Worm (Caenorhabditis elegans) whole organism, L4 larva: Measurements from ENCODE around the gene sas-5.

Experiments
- F26F4.8 ChIP-seq: fragments of 200-800 bp; sonication (Bioruptor generic); conservative IDR thresholded peaks from 2 replicates; pipeline ENCODE4 v1.3.6; 2022; ENCODE audit warnings: missing genetic modification characterization, missing compliant biosample characterization
- F37D6.2 ChIP-seq: sonication (generic microtip); optimal IDR thresholded peaks from 2 replicates; lab custom pipeline; 2016; ENCODE audit warnings: mild to moderate bottlenecking, missing genetic modification characterization, missing compliant biosample characterization
- T20F7.1 ChIP-seq: fragments of 200-800 bp; sonication (Bioruptor generic); optimal IDR thresholded peaks from 2 replicates; lab custom pipeline; 2018; ENCODE audit warnings: mild to moderate bottlenecking, missing genetic modification characterization, missing compliant biosample characterization
- Y105C5A.15 ChIP-seq: fragments of 200-800 bp; sonication (Bioruptor generic); IDR thresholded peaks from 2 replicates; pipeline ENCODE4 v1.3.6; 2022; ENCODE audit warnings: missing genetic modification characterization, missing compliant biosample characterization
- Y75B8A.6 ChIP-seq: fragments of 200-800 bp; sonication (Bioruptor generic); IDR thresholded peaks from 2 replicates; pipeline ENCODE4 v1.3.6; 2022; ENCODE audit warnings: missing genetic modification reagents, missing genetic modification characterization, missing compliant biosample characterization
- ZK546.5 ChIP-seq, 2 experiments: sonication (generic microtip); optimal IDR thresholded peaks; 2 replicates each; lab custom pipeline; 2017; ENCODE audit warnings: missing biosample characterization in 2 of 2, missing genetic modification characterization in 2 of 2
- aha-1 ChIP-seq: fragments of 150-350 bp; peaks from one replicate; lab custom pipeline; 2014; ENCODE audit warnings: missing biosample characterization, missing genetic modification characterization
- attf-4 ChIP-seq: sonication (generic microtip); optimal IDR thresholded peaks from 3 replicates; lab custom pipeline; 2017; ENCODE audit warnings: missing biosample characterization, missing genetic modification characterization
- ceh-28 ChIP-seq: fragments of 150-350 bp; optimal IDR thresholded peaks from 2 replicates; lab custom pipeline; 2014; ENCODE audit warnings: missing biosample characterization, missing genetic modification reagents, missing genetic modification characterization
- daf-12 ChIP-seq: fragments of 150-350 bp; optimal IDR thresholded peaks from 2 replicates; lab custom pipeline; 2014; ENCODE audit warnings: missing biosample characterization, missing genetic modification reagents, missing genetic modification characterization
- daf-16 ChIP-seq, 3 experiments: sonication (generic microtip); optimal IDR thresholded peaks; 2 replicates each; lab custom pipeline; 2016 to 2017; ENCODE audit warnings: missing genetic modification characterization in 3 of 3, missing genetic modification reagents in 3 of 3, mild to moderate bottlenecking in 2 of 3, missing compliant biosample characterization in 2 of 3, missing biosample characterization in 1 of 3, moderate library complexity in 1 of 3
- dmd-6 ChIP-seq: fragments of 200-800 bp; sonication (Bioruptor generic); IDR thresholded peaks from 2 replicates; pipeline ENCODE4 v1.3.6; 2022; ENCODE audit warnings: missing genetic modification reagents, missing genetic modification characterization, missing compliant biosample characterization
- dmd-8 ChIP-seq: fragments of 200-800 bp; sonication (Bioruptor generic); IDR thresholded peaks from 2 replicates; pipeline ENCODE4 v1.3.6; 2022; ENCODE audit warnings: missing genetic modification characterization, missing compliant biosample characterization
- dmd-9 ChIP-seq: fragments of 200-800 bp; sonication (Bioruptor generic); IDR thresholded peaks from 2 replicates; pipeline ENCODE4 v1.3.6; 2022; ENCODE audit warnings: missing genetic modification reagents, missing genetic modification characterization, missing compliant biosample characterization
- dpl-1 ChIP-seq: fragments of 150-350 bp; optimal IDR thresholded peaks from 2 replicates; lab custom pipeline; 2014; ENCODE audit warnings: missing biosample characterization, missing genetic modification reagents, missing genetic modification characterization
- dve-1 ChIP-seq: sonication (generic microtip); optimal IDR thresholded peaks from 2 replicates; lab custom pipeline; 2017; ENCODE audit warnings: antibody characterized with exemption, mild to moderate bottlenecking, missing genetic modification characterization, missing compliant biosample characterization; ENCODE audit not compliant: insufficient read depth
- fkh-10 ChIP-seq: fragments of 150-350 bp; optimal IDR thresholded peaks from 2 replicates; lab custom pipeline; 2014; ENCODE audit warnings: missing biosample characterization, missing genetic modification reagents, missing genetic modification characterization
- gei-8 ChIP-seq: fragments of 200-800 bp; sonication (Bioruptor generic); optimal IDR thresholded peaks from 2 replicates; lab custom pipeline; 2018; ENCODE audit warnings: mild to moderate bottlenecking, missing genetic modification characterization, missing compliant biosample characterization
- hlh-11 ChIP-seq: fragments of 200-800 bp; sonication (Bioruptor generic); optimal IDR thresholded peaks from 2 replicates; lab custom pipeline; 2018; ENCODE audit warnings: mild to moderate bottlenecking, missing genetic modification characterization, missing compliant biosample characterization
- hmg-1.1 ChIP-seq: fragments of 200-800 bp; sonication (Bioruptor generic); IDR thresholded peaks from 2 replicates; pipeline ENCODE4 v1.3.6; 2022; ENCODE audit warnings: missing genetic modification reagents, missing genetic modification characterization, missing compliant biosample characterization
- lin-1 ChIP-seq: fragments of 200-800 bp; sonication (Bioruptor generic); IDR thresholded peaks from 2 replicates; pipeline ENCODE4 v1.3.6; 2022; ENCODE audit warnings: missing genetic modification reagents, missing genetic modification characterization, missing compliant biosample characterization
- lin-13 ChIP-seq: fragments of 150-350 bp; optimal IDR thresholded peaks from 2 replicates; lab custom pipeline; 2014; ENCODE audit warnings: missing biosample characterization, missing genetic modification reagents, missing genetic modification characterization
- lin-15B ChIP-seq: fragments of 150-350 bp; sonication (generic microtip); optimal IDR thresholded peaks from 3 replicates; lab custom pipeline; 2014; ENCODE audit warnings: missing biosample characterization, missing genetic modification characterization
- lin-29 ChIP-seq: fragments of 200-800 bp; sonication (Bioruptor generic); IDR thresholded peaks from 2 replicates; pipeline ENCODE4 v1.3.6; 2022; ENCODE audit warnings: missing genetic modification reagents, missing genetic modification characterization, missing compliant biosample characterization
- lin-39 ChIP-seq: fragments of 150-350 bp; optimal IDR thresholded peaks from 2 replicates; lab custom pipeline; 2014; ENCODE audit warnings: missing biosample characterization, missing genetic modification reagents, missing genetic modification characterization
- madf-5 ChIP-seq, 2 experiments: fragments of 200-800 bp; sonication (Bioruptor generic); IDR thresholded peaks; 2 replicates each; pipeline ENCODE4 v1.3.6; 2022; ENCODE audit warnings: missing compliant biosample characterization in 2 of 2, missing genetic modification characterization in 2 of 2
- mdl-1 ChIP-seq, 2 experiments: fragments of 150-350 bp in 1 of 2; sonication (generic microtip) in 1 of 2; optimal IDR thresholded peaks; 2 replicates each; lab custom pipeline; 2014 to 2017; ENCODE audit warnings: missing biosample characterization in 2 of 2, missing genetic modification characterization in 2 of 2
- mdt-29 ChIP-seq: fragments of 200-800 bp; sonication (Bioruptor generic); IDR thresholded peaks from 2 replicates; pipeline ENCODE4 v1.3.6; 2022; ENCODE audit warnings: missing genetic modification reagents, missing genetic modification characterization, missing compliant biosample characterization
- mes-2 ChIP-seq: sonication (generic microtip); optimal IDR thresholded peaks from 2 replicates; lab custom pipeline; 2016; ENCODE audit warnings: missing genotype, mild to moderate bottlenecking, missing genetic modification characterization, missing compliant biosample characterization; ENCODE audit not compliant: poor library complexity, severe bottlenecking
- mxl-2 ChIP-seq: fragments of 200-800 bp; sonication (Bioruptor generic); conservative IDR thresholded peaks from 2 replicates; pipeline ENCODE4 v1.3.6; 2022; ENCODE audit warnings: missing genetic modification reagents, missing genetic modification characterization, missing compliant biosample characterization
- nhr-10 ChIP-seq: fragments of 150-350 bp; optimal IDR thresholded peaks from 2 replicates; lab custom pipeline; 2014; ENCODE audit warnings: missing biosample characterization, missing genetic modification characterization
- nhr-11 ChIP-seq: fragments of 150-350 bp; optimal IDR thresholded peaks from 2 replicates; lab custom pipeline; 2014; ENCODE audit warnings: missing biosample characterization, missing genetic modification characterization
- nhr-111 ChIP-seq: fragments of 200-800 bp; sonication (Bioruptor generic); optimal IDR thresholded peaks from 2 replicates; lab custom pipeline; 2018; ENCODE audit warnings: mild to moderate bottlenecking, missing genetic modification characterization, missing compliant biosample characterization
- nhr-42 ChIP-seq: fragments of 200-800 bp; sonication (Bioruptor generic); IDR thresholded peaks from 2 replicates; pipeline ENCODE4 v1.3.6; 2022; ENCODE audit warnings: missing genetic modification characterization, missing compliant biosample characterization
- nhr-76 ChIP-seq: fragments of 150-350 bp; optimal IDR thresholded peaks from 2 replicates; lab custom pipeline; 2014; ENCODE audit warnings: missing biosample characterization, missing genetic modification characterization
- nhr-77 ChIP-seq: fragments of 150-350 bp; optimal IDR thresholded peaks from 2 replicates; lab custom pipeline; 2014; ENCODE audit warnings: missing biosample characterization, missing genetic modification characterization
- pha-4 ChIP-seq, 2 experiments: fragments of 150-350 bp in 1 of 2; fragments of 200-800 bp in 1 of 2; sonication (Bioruptor generic) in 1 of 2; IDR thresholded peaks in 1 of 2; optimal IDR thresholded peaks in 1 of 2; 2 replicates each; pipeline versions ENCODE4 v1.3.6 to Lab custom; 2014 to 2022; ENCODE audit warnings: missing genetic modification characterization in 2 of 2, missing genetic modification reagents in 2 of 2, missing biosample characterization in 1 of 2, missing compliant biosample characterization in 1 of 2
- pqm-1 ChIP-seq: sonication (generic microtip); optimal IDR thresholded peaks from 2 replicates; lab custom pipeline; 2017; ENCODE audit warnings: missing biosample characterization, missing genetic modification characterization
- saeg-2 ChIP-seq: fragments of 200-800 bp; sonication (Bioruptor generic); IDR thresholded peaks from 2 replicates; pipeline ENCODE4 v1.3.6; 2022; ENCODE audit warnings: missing genetic modification reagents, missing genetic modification characterization, missing compliant biosample characterization
- sdz-12 ChIP-seq: fragments of 200-800 bp; sonication (Bioruptor generic); optimal IDR thresholded peaks from 2 replicates; lab custom pipeline; 2018; ENCODE audit warnings: mild to moderate bottlenecking, missing genetic modification characterization, missing compliant biosample characterization
- skn-1 ChIP-seq: fragments of 150-350 bp; optimal IDR thresholded peaks from 2 replicates; lab custom pipeline; 2014; ENCODE audit warnings: missing biosample characterization, missing genetic modification characterization
- snpc-1.2 ChIP-seq: fragments of 200-800 bp; sonication (Bioruptor generic); IDR thresholded peaks from 2 replicates; pipeline ENCODE4 v1.3.6; 2022; ENCODE audit warnings: missing genetic modification reagents, missing genetic modification characterization, missing compliant biosample characterization
- spr-1 ChIP-seq: sonication (generic microtip); optimal IDR thresholded peaks from 2 replicates; lab custom pipeline; 2016; ENCODE audit warnings: mild to moderate bottlenecking, missing genetic modification characterization, missing compliant biosample characterization
- tra-1 ChIP-seq: fragments of 200-800 bp; sonication (Bioruptor generic); IDR thresholded peaks from 2 replicates; pipeline ENCODE4 v1.3.6; 2022; ENCODE audit warnings: missing genetic modification reagents, missing genetic modification characterization, missing compliant biosample characterization
- unc-130 ChIP-seq: sonication (generic microtip); optimal IDR thresholded peaks from 2 replicates; lab custom pipeline; 2016; ENCODE audit warnings: missing genetic modification reagents, missing genetic modification characterization, missing compliant biosample characterization
- unc-62 ChIP-seq, 3 experiments: fragments of 150-350 bp in 1 of 3; sonication (generic microtip); optimal IDR thresholded peaks in 2 of 3; peaks in 1 of 3; 1 replicate in 1 of 3; 2 replicates in 2 of 3; lab custom pipeline; 2014 to 2017; ENCODE audit warnings: missing biosample characterization in 3 of 3, missing genetic modification characterization in 3 of 3, missing genetic modification reagents in 3 of 3, missing genotype in 1 of 3
- vab-7 ChIP-seq: fragments of 200-800 bp; sonication (Bioruptor generic); IDR thresholded peaks from 2 replicates; pipeline ENCODE4 v1.3.6; 2022; ENCODE audit warnings: missing genetic modification reagents, missing genetic modification characterization, missing compliant biosample characterization
- zfp-2 ChIP-seq: sonication (generic microtip); optimal IDR thresholded peaks from 2 replicates; lab custom pipeline; 2016; ENCODE audit warnings: mild to moderate bottlenecking, missing genetic modification characterization, missing compliant biosample characterization
- zip-2 ChIP-seq: fragments of 150-350 bp; optimal IDR thresholded peaks from 2 replicates; lab custom pipeline; 2014; ENCODE audit warnings: missing biosample characterization, missing genetic modification characterization
- ztf-11 ChIP-seq: fragments of 150-350 bp; optimal IDR thresholded peaks from 2 replicates; lab custom pipeline; 2014; ENCODE audit warnings: missing biosample characterization, missing genetic modification characterization
- ztf-7 ChIP-seq: fragments of 150-350 bp; optimal IDR thresholded peaks from 2 replicates; lab custom pipeline; 2014; ENCODE audit warnings: missing biosample characterization, missing genetic modification characterization

sas-5 gene

ce11 chrV:11648435-11648834 is 37.9 kb downstream of the sas-5 start:
- TF ChIP-seq dmd-8 (no peak), pqm-1 (peak; percentile 91), nhr-76 (tag; lab: Kevin White, UChicago) (no peak), sdz-12 (GFP tag; lab: Kevin White, UChicago) (no peak), ceh-28 (tag; lab: Kevin White, UChicago) (no peak), zip-2 (tag; lab: Kevin White, UChicago) (no peak), dmd-9 (GFP tag; lab: Robert Waterston, UW) (no peak), tra-1 (GFP tag; lab: Robert Waterston, UW) (no peak), mxl-2 (GFP tag; lab: Robert Waterston, UW) (no peak), nhr-42 (GFP tag; lab: Robert Waterston, UW) (no peak), Y75B8A.6 (GFP tag; lab: Robert Waterston, UW) (no peak), pha-4 (GFP tag; IDR thresholded peaks at IDR 0.05; lab: Robert Waterston, UW) (no peak), pha-4 (tag; optimal IDR thresholded peaks at IDR 0.05; lab: Kevin White, UChicago) (no peak), gei-8 (GFP tag; lab: Kevin White, UChicago) (no peak), lin-29 (GFP tag; lab: Robert Waterston, UW) (no peak), hmg-1.1 (GFP tag; lab: Robert Waterston, UW) (no peak), unc-62 (GFP tag; optimal IDR thresholded peaks at IDR 0.05 in 1 of 2; lab: Kevin White, UChicago) (no peak), unc-62 (tag; optimal IDR thresholded peaks at IDR 0.05; lab: Kevin White, UChicago) (no peak), dve-1 (peak; percentile 58), F37D6.2 (tag; lab: Kevin White, UChicago) (no peak), lin-15B (tag; lab: Kevin White, UChicago) (no peak), fkh-10 (GFP tag; lab: Kevin White, UChicago) (no peak), daf-16 (GFP tag; optimal IDR thresholded peaks at IDR 0.05; lab: Kevin White, UChicago) (no peak), daf-16 (tag; optimal IDR thresholded peaks at IDR 0.05; lab: Kevin White, UChicago) (peak; percentile 77), spr-1 (tag; lab: Kevin White, UChicago) (no peak), unc-130 (GFP tag; lab: Kevin White, UChicago) (no peak), nhr-77 (tag; lab: Kevin White, UChicago) (peak; percentile 34), attf-4 (tag; lab: Kevin White, UChicago) (no peak), saeg-2 (GFP tag; lab: Robert Waterston, UW) (no peak), ztf-11 (no peak), F26F4.8 (GFP tag; lab: Robert Waterston, UW) (no peak), nhr-11 (tag; lab: Kevin White, UChicago) (no peak), dpl-1 (GFP tag; lab: Kevin White, UChicago) (no peak), hlh-11 (peak; percentile 60), aha-1 (tag; lab: Kevin White, UChicago) (no peak), zfp-2 (tag; lab: Kevin White, UChicago) (no peak), mes-2 (tag; lab: Kevin White, UChicago) (peak; percentile 7), mdt-29 (no peak), lin-1 (no peak), ztf-7 (tag; lab: Kevin White, UChicago) (no peak), Y105C5A.15 (GFP tag; lab: Robert Waterston, UW) (no peak), madf-5 (GFP tag; IDR thresholded peaks at IDR 0.05; lab: Robert Waterston, UW) (no peak), nhr-111 (GFP tag; lab: Kevin White, UChicago) (no peak), dmd-6 (GFP tag; lab: Robert Waterston, UW) (peak; percentile 81), lin-39 (tag; lab: Kevin White, UChicago) (no peak), nhr-10 (tag; lab: Kevin White, UChicago) (no peak), vab-7 (no peak), ZK546.5 (tag; optimal IDR thresholded peaks at IDR 0.05; lab: Kevin White, UChicago) (no peak), skn-1 (no peak), snpc-1.2 (no peak), T20F7.1 (GFP tag; lab: Kevin White, UChicago) (no peak), mdl-1 (tag; optimal IDR thresholded peaks at IDR 0.05; lab: Kevin White, UChicago) (peak in 1 of 2 experiments; percentile 20), lin-13 (no peak), daf-12 (no peak)
